Worm (Caenorhabditis elegans) whole organism, young adult: Measurements from ENCODE around the gene idpc-4.

ENCODE experiments used
- ama-1 ChIP-seq, 3 experiments: fragments of 150-350 bp in 1 of 3; sonication (generic microtip) in 2 of 3; optimal IDR thresholded peaks; 2 replicates each; lab custom pipeline; 2014 to 2018; ENCODE audit warnings: missing biosample characterization in 2 of 3, missing genetic modification characterization in 2 of 3, missing genetic modification reagents in 2 of 3
- lin-35 ChIP-seq, 3 experiments: fragments of 150-350 bp in 2 of 3; sonication (generic microtip) in 1 of 3; optimal IDR thresholded peaks; 2 replicates each; lab custom pipeline; 2014 to 2018; ENCODE audit warnings: missing biosample characterization in 3 of 3, missing genetic modification characterization in 3 of 3, missing genetic modification reagents in 3 of 3
- snpc-4 ChIP-seq, 5 experiments: fragments of 150-350 bp in 1 of 5; sonication (generic microtip) in 4 of 5; optimal IDR thresholded peaks; 2 replicates each; lab custom pipeline; 2014 to 2018; ENCODE audit warnings: missing genetic modification characterization in 5 of 5, missing biosample characterization in 3 of 5, antibody characterized with exemption in 2 of 5, mild to moderate bottlenecking in 2 of 5, missing compliant biosample characterization in 2 of 5, missing genotype in 2 of 5, moderate library complexity in 2 of 5, missing genetic modification reagents in 1 of 5

ce11 chrV:9583323-9583644, 41.9 kb upstream of the idpc-4 start, which contains the start of gene K09G1.1:
- TF ChIP-seq snpc-4 (GFP tag; optimal IDR thresholded peaks at IDR 0.05; lab: Kevin White, UChicago) = no peak
- no peak for TF ChIP-seq snpc-4 (tag; optimal IDR thresholded peaks at IDR 0.05; lab: Kevin White, UChicago)
- TF ChIP-seq ama-1 (optimal IDR thresholded peaks at IDR 0.05; lab: Kevin White, UChicago) = no peak
- no peak for TF ChIP-seq ama-1 (GFP tag; optimal IDR thresholded peaks at IDR 0.05; lab: Kevin White, UChicago)
- TF ChIP-seq lin-35 (GFP tag; optimal IDR thresholded peaks at IDR 0.05; lab: Kevin White, UChicago) = no peak
